Fruit fly (Drosophila melanogaster) whole organism, pupa: ENCODE data around the gene mRpL49.

Source experiments
- CG32121 ChIP-seq: fragments of 200-800 bp; sonication (Bioruptor generic); IDR thresholded peaks from 2 replicates; pipeline ENCODE4 v1.3.6; 2022; ENCODE audit warnings: missing biosample characterization, missing genetic modification characterization
- CG9948 ChIP-seq: fragments of 200-800 bp; sonication (Bioruptor generic); optimal IDR thresholded peaks from 2 replicates; lab custom pipeline; 2018; ENCODE audit warnings: missing biosample characterization, mild to moderate bottlenecking, missing genetic modification characterization, moderate library complexity
- Pif1A ChIP-seq: fragments of 200-800 bp; sonication (Bioruptor generic); optimal IDR thresholded peaks from 3 replicates; lab custom pipeline; 2016; ENCODE audit warnings: missing biosample characterization, missing genetic modification characterization
- gl ChIP-seq: fragments of 200-800 bp; sonication (Bioruptor generic); optimal IDR thresholded peaks from 2 replicates; lab custom pipeline; 2018; ENCODE audit warnings: missing biosample characterization, mild to moderate bottlenecking, missing genetic modification characterization

dm6 chrX:12905901-12906689 is 810 bp upstream of the mRpL49 start, which contains the start of gene CG4404:
- no peak for TF ChIP-seq CG9948
- TF ChIP-seq Pif1A (GFP tag; lab: Kevin White, UChicago) = no peak
- TF ChIP-seq CG32121 (GFP tag; lab: Robert Waterston, UW) = peak; percentile 42
- no peak for TF ChIP-seq gl
